Worm (Caenorhabditis elegans): Measurements from ENCODE around the gene Y54E2A.10.

The Y54E2A.10 gene

DNA sequence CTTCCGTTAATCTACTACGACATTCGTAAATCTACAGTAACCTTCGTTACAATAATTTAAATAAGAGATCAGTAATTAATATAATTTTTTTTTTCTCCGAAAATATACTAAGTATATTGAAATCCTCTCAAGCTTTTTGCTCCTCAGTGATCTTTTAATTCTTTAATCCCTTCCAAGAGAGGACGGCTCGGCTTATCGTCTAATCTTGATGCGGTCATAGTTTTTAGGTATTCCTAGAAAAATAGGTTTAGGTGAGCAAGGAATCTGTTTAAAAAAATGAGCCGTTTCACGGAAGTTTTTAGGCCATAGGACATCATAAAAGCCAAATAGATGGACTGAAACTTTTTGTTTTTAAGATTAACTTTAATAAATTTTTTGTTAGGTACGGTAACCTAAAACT is 41.2 kb downstream of the Y54E2A.10 start:
- TF ChIP-seq lsy-2 (tag; optimal IDR thresholded peaks at IDR 0.05) (no peak), lir-3 (tag; optimal IDR thresholded peaks at IDR 0.05; ENCODE audit: poor library complexity) (no peak), aly-2 (tag; optimal IDR thresholded peaks at IDR 0.05) (no peak), C16A3.4 (tag; optimal IDR thresholded peaks at IDR 0.05) (no peak), dpl-1 (GFP tag; optimal IDR thresholded peaks at IDR 0.05) (no peak), ceh-63 (GFP tag; optimal IDR thresholded peaks at IDR 0.05) (no peak), nhr-47 (tag; optimal IDR thresholded peaks at IDR 0.05) (peak; percentile 36), mdl-1 (tag; optimal IDR thresholded peaks at IDR 0.05) (no peak), ceh-90 (tag; optimal IDR thresholded peaks at IDR 0.05) (no peak), mep-1 (tag; optimal IDR thresholded peaks at IDR 0.05) (no peak), egl-13 (tag; optimal IDR thresholded peaks at IDR 0.05) (peak; percentile 42), hlh-4 (tag; optimal IDR thresholded peaks at IDR 0.05) (no peak), tlp-1 (tag; optimal IDR thresholded peaks at IDR 0.05) (no peak), zag-1 (tag; optimal IDR thresholded peaks at IDR 0.05) (no peak), pag-3 (tag; optimal IDR thresholded peaks at IDR 0.05; ENCODE audit: borderline replicate concordance, insufficient read depth) (no peak), pqm-1 (tag; optimal IDR thresholded peaks at IDR 0.05) (no peak), dsc-1 (tag; optimal IDR thresholded peaks at IDR 0.05) (peak; percentile 94), sox-4 (tag; optimal IDR thresholded peaks at IDR 0.05) (peak; percentile 28), lin-14 (GFP tag; optimal IDR thresholded peaks at IDR 0.05) (no peak), tbx-2 (tag; optimal IDR thresholded peaks at IDR 0.05) (no peak), xbp-1 (tag; optimal IDR thresholded peaks at IDR 0.05) (no peak), hpl-2 (GFP tag; optimal IDR thresholded peaks at IDR 0.05) (no peak), nhr-71 (tag; optimal IDR thresholded peaks at IDR 0.05) (peak; percentile 12), snpc-4 (tag; optimal IDR thresholded peaks at IDR 0.05) (no peak), lin-13 (GFP tag; optimal IDR thresholded peaks at IDR 0.05) (no peak), nhr-85 (tag) (no peak), nhr-12 (tag; optimal IDR thresholded peaks at IDR 0.05) (no peak), nhr-76 (tag; optimal IDR thresholded peaks at IDR 0.05) (no peak), hlh-17 (GFP tag; optimal IDR thresholded peaks at IDR 0.05; ENCODE audit: borderline replicate concordance) (no peak), unc-30 (tag; optimal IDR thresholded peaks at IDR 0.05) (no peak), lin-35 (GFP tag; optimal IDR thresholded peaks at IDR 0.05) (no peak), zip-4 (GFP tag; optimal IDR thresholded peaks at IDR 0.05) (no peak), pax-3 (tag; optimal IDR thresholded peaks at IDR 0.05) (peak; percentile 6), ztf-4 (tag; optimal IDR thresholded peaks at IDR 0.05) (no peak), efl-3 (GFP tag; optimal IDR thresholded peaks at IDR 0.05) (no peak), F16B12.6 (tag; optimal IDR thresholded peaks at IDR 0.05) (no peak), rnt-1 (tag; optimal IDR thresholded peaks at IDR 0.05) (no peak), nhr-84 (tag; optimal IDR thresholded peaks at IDR 0.05) (no peak), lin-15B (tag; optimal IDR thresholded peaks at IDR 0.05) (no peak), nhr-28 (tag; optimal IDR thresholded peaks at IDR 0.05) (no peak), fos-1 (tag; optimal IDR thresholded peaks at IDR 0.05) (no peak), lin-39 (tag; optimal IDR thresholded peaks at IDR 0.05) (no peak), fkh-4 (tag; optimal IDR thresholded peaks at IDR 0.05; ENCODE audit: borderline replicate concordance) (peak; percentile 29), ztf-11 (tag; optimal IDR thresholded peaks at IDR 0.05) (no peak), snu-23 (GFP tag; optimal IDR thresholded peaks at IDR 0.05) (no peak), nhr-90 (tag; optimal IDR thresholded peaks at IDR 0.05; ENCODE audit: poor library complexity) (no peak), mab-9 (GFP tag; IDR thresholded peaks at IDR 0.05) (no peak), fkh-8 (tag; optimal IDR thresholded peaks at IDR 0.05) (no peak), unc-130 (tag; optimal IDR thresholded peaks at IDR 0.05) (no peak), swsn-7 (tag; optimal IDR thresholded peaks at IDR 0.05) (no peak), ceh-8 (GFP tag; optimal IDR thresholded peaks at IDR 0.05) (no peak), jun-1 (tag; optimal IDR thresholded peaks at IDR 0.05) (no peak), sup-37 (GFP tag; optimal IDR thresholded peaks at IDR 0.05) (no peak)
